Fruit fly (Drosophila melanogaster): ENCODE data around the gene CG7246.

DNA sequence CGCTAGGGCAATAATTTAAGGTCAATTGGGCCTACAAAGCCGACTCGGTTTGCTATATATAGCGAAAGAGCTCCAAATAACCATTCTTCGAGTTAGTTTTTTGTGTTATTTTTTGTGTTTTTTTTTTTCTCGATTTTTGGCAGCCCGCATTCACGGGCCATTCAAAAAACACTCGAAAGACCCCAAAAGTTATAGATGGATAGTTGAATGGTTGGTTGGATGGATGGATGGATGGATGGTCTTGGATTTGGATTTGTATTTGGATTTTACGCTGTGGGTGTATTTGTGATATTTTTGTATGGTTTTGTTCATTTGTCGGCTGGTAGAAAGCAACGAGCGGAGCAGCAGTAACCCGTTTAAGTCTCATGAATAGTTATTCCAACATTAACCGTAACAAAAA, 16.8 kb downstream of the CG7246 start:
- TF ChIP-seq CG7987 (GFP tag; optimal IDR thresholded peaks at IDR 0.05) (no peak), C15 (GFP tag; IDR thresholded peaks at IDR 0.05) (no peak), CG11093 (GFP tag; IDR thresholded peaks at IDR 0.05) (no peak)
